Worm (Caenorhabditis elegans) whole organism, late embryonic: ENCODE data around the gene F16G10.8.

ENCODE experiments used
- ceh-31 ChIP-seq: sonication (generic microtip); optimal IDR thresholded peaks from 2 replicates; lab custom pipeline; 2016; ENCODE audit warnings: missing genetic modification characterization, missing compliant biosample characterization
- ceh-48 ChIP-seq: sonication (generic microtip); optimal IDR thresholded peaks from 2 replicates; lab custom pipeline; 2016; ENCODE audit warnings: missing genetic modification characterization, inconsistent platforms, missing compliant biosample characterization
- hlh-30 ChIP-seq: sonication (generic microtip); optimal IDR thresholded peaks from 2 replicates; lab custom pipeline; 2017; ENCODE audit warnings: antibody characterized with exemption, missing genetic modification characterization, missing compliant biosample characterization; ENCODE audit not compliant: insufficient read depth
- lim-6 ChIP-seq: sonication (generic microtip); optimal IDR thresholded peaks from 2 replicates; lab custom pipeline; 2016; ENCODE audit warnings: missing genetic modification characterization, missing compliant biosample characterization
- pqm-1 ChIP-seq: sonication (generic microtip); optimal IDR thresholded peaks from 2 replicates; lab custom pipeline; 2016; ENCODE audit warnings: missing genetic modification characterization, missing compliant biosample characterization
- unc-42 ChIP-seq: sonication (generic microtip); optimal IDR thresholded peaks from 2 replicates; lab custom pipeline; 2016; ENCODE audit warnings: missing genotype, missing genetic modification characterization, missing compliant biosample characterization
- unc-55 ChIP-seq: sonication (generic microtip); optimal IDR thresholded peaks from 2 replicates; lab custom pipeline; 2017; ENCODE audit warnings: missing biosample characterization, missing genetic modification reagents, missing genetic modification characterization

- no peak for TF ChIP-seq ceh-31 (tag; lab: Kevin White, UChicago)
- no peak for TF ChIP-seq lim-6 (tag; lab: Kevin White, UChicago)
- no peak for TF ChIP-seq ceh-48 (tag; lab: Kevin White, UChicago)
- TF ChIP-seq unc-42 (tag; lab: Kevin White, UChicago): no peak
- no peak for TF ChIP-seq hlh-30 (tag; lab: Kevin White, UChicago)
- no peak for TF ChIP-seq pqm-1 (tag; lab: Kevin White, UChicago)
- no peak for TF ChIP-seq unc-55 (GFP tag; lab: Kevin White, UChicago)
Observed at ce11 chrII:2336177-2336576, 47.1 kb downstream of the F16G10.8 start.
